Fruit fly (Drosophila melanogaster): ENCODE measurements around the gene CG34427.

Gene CG34427

dm6 chr3L:8841757-8842156 is 37.2 kb downstream of the CG34427 start:
- no peak for TF ChIP-seq CG12768 (GFP tag; optimal IDR thresholded peaks at IDR 0.05)
- TF ChIP-seq Crg-1 (GFP tag; optimal IDR thresholded peaks at IDR 0.05) = no peak
- no peak for TF ChIP-seq tj (GFP tag; optimal IDR thresholded peaks at IDR 0.05)
- TF ChIP-seq CG11617 (GFP tag; optimal IDR thresholded peaks at IDR 0.05) = no peak
- TF ChIP-seq Mnt (GFP tag; optimal IDR thresholded peaks at IDR 0.05) = no peak

DNA sequence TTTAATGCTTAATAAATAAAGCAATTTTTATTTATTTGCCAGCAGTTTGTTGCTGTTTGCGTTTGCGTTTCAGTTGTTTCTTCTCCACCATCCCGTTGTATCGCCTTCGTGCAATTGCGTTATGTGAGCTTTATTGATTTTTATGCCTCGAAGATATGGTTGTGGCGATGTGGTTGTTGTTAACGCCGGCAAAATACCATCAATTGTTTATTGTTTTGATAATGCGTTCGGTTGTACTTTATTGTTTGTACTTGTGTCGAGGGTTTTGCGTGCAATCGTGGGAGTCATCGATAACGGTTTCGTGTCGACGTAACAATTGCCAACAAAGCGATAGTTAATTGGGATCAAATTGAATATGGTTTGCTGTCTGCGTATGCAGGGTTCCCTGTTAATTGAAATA is 37.8 kb downstream of the CG34427 start:
- peak; percentile 3 for TF ChIP-seq cic (GFP tag; optimal IDR thresholded peaks at IDR 0.05)
- no peak for TF ChIP-seq tj (GFP tag; optimal IDR thresholded peaks at IDR 0.05)
- TF ChIP-seq ovo (GFP tag; optimal IDR thresholded peaks at IDR 0.05) = no peak
- peak; percentile 18 for TF ChIP-seq Hr96 (GFP tag; optimal IDR thresholded peaks at IDR 0.05)

DNA sequence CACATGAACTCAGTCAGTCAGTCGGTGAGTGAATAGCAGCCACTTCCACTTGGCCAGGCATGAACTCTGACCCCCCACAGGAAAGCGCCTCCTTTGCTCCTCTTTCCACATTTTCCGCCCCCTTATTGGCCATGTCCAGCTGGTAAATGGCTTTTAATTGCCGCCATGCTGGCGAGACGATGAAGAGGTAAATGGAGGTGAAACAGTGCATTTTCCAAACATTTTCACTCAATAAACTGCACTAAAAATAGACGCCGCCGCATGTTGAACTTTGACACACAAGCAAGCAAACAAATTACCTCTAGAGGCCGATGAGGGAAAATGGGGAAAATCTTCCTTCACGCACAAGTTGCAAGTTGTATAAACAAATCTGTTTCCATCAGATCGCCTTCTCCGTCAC is 45.3 kb downstream of the CG34427 start:
- no peak for TF ChIP-seq CG7101 (tag; optimal IDR thresholded peaks at IDR 0.05)
- TF ChIP-seq CG1620 (GFP tag; optimal IDR thresholded peaks at IDR 0.05) = no peak
- TF ChIP-seq CG33017 (tag; optimal IDR thresholded peaks at IDR 0.05) = no peak
- no peak for TF ChIP-seq ovo (GFP tag; optimal IDR thresholded peaks at IDR 0.05)
- no peak for TF ChIP-seq CG7045 (GFP tag; optimal IDR thresholded peaks at IDR 0.05)
- no peak for TF ChIP-seq Hr96 (GFP tag; optimal IDR thresholded peaks at IDR 0.05)
- no peak for TF ChIP-seq Clk (GFP tag; optimal IDR thresholded peaks at IDR 0.05)
- TF ChIP-seq Crg-1 (GFP tag; optimal IDR thresholded peaks at IDR 0.05) = no peak
- no peak for TF ChIP-seq bab1 (GFP tag; optimal IDR thresholded peaks at IDR 0.05)
- no peak for TF ChIP-seq toe (GFP tag; optimal IDR thresholded peaks at IDR 0.05)
- no peak for TF ChIP-seq CG11617 (GFP tag; optimal IDR thresholded peaks at IDR 0.05)
- no peak for TF ChIP-seq CG14711 (tag; optimal IDR thresholded peaks at IDR 0.05)
- no peak for TF ChIP-seq kay (GFP tag; ENCODE audit: borderline replicate concordance)
- TF ChIP-seq cic (GFP tag; optimal IDR thresholded peaks at IDR 0.05) = no peak
- no peak for TF ChIP-seq tj (GFP tag; optimal IDR thresholded peaks at IDR 0.05)
- TF ChIP-seq CG12768 (GFP tag; optimal IDR thresholded peaks at IDR 0.05) = no peak

DNA sequence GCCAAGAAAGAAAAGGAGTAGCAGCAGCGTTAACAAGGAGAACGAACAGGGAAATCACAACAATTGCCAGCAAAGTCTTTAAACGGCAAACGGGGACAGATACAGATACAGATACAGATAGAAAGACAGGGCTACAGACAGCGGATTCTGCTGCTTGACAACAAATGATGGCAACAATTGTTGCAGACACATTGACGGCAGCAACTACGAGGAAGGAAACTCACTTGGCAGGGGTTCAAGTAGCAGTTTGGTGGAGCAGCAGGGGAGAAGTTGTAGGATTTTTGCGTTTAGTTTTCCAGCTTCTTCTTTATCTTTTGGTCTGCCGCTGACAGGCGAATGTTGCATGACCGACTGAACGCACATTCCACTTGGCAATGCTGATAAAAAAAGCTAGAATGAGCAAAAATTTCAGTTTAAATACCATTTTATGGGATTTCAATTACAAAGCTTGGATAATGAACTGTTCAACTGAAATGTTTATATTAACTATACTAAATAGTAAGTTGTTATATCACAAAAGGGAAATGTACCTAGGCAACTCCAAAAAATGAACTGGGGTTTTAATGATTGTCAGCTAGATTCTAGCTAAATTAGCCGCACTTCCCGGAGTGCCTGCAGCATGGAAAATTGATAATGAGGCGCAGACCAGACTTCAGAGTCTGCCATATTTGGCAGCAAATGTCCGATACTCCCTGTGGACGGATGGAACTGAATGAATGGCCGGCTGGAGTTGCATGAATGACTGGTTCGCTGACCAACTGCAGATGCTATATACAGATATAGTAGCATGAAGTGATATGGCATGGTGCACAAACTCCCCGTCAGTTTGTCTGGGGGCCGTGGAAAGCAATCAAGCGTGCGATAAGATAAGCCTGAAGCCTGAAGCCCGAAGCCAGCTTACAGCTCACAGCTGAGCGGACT is 46.5 kb downstream of the CG34427 start:
- TF ChIP-seq CG7045 (GFP tag; optimal IDR thresholded peaks at IDR 0.05) (no peak), CG14711 (tag; optimal IDR thresholded peaks at IDR 0.05) (no peak), Crg-1 (GFP tag; optimal IDR thresholded peaks at IDR 0.05) (no peak), cnc (optimal IDR thresholded peaks at IDR 0.05) (no peak), CG7101 (tag; optimal IDR thresholded peaks at IDR 0.05) (no peak), Mnt (GFP tag; optimal IDR thresholded peaks at IDR 0.05) (no peak), CG12768 (GFP tag; optimal IDR thresholded peaks at IDR 0.05) (no peak), bab1 (GFP tag; optimal IDR thresholded peaks at IDR 0.05) (no peak), CG11617 (GFP tag; optimal IDR thresholded peaks at IDR 0.05) (no peak), tj (GFP tag; optimal IDR thresholded peaks at IDR 0.05) (no peak), CG33017 (tag; optimal IDR thresholded peaks at IDR 0.05) (no peak), CG5204 (GFP tag; optimal IDR thresholded peaks at IDR 0.05) (no peak), Clk (GFP tag; optimal IDR thresholded peaks at IDR 0.05) (no peak), Hr96 (GFP tag; optimal IDR thresholded peaks at IDR 0.05) (no peak)

dm6 chr3L:8851950-8852349 is 47.4 kb downstream of the CG34427 start:
- TF ChIP-seq cnc (optimal IDR thresholded peaks at IDR 0.05) (no peak), tj (GFP tag; optimal IDR thresholded peaks at IDR 0.05) (no peak), toe (GFP tag; optimal IDR thresholded peaks at IDR 0.05) (no peak)

dm6 chr3L:8852907-8853306 is 48.3 kb downstream of the CG34427 start:
- TF ChIP-seq Crg-1 (GFP tag; optimal IDR thresholded peaks at IDR 0.05) (no peak), CG7045 (GFP tag; optimal IDR thresholded peaks at IDR 0.05) (no peak), ovo (GFP tag; optimal IDR thresholded peaks at IDR 0.05) (no peak), Hr96 (GFP tag; optimal IDR thresholded peaks at IDR 0.05) (no peak)

dm6 chr3L:8853382-8853781 is 48.8 kb downstream of the CG34427 start:
- no peak for TF ChIP-seq tj (GFP tag; optimal IDR thresholded peaks at IDR 0.05)
- no peak for TF ChIP-seq ovo (GFP tag; optimal IDR thresholded peaks at IDR 0.05)
- TF ChIP-seq CG11617 (GFP tag; optimal IDR thresholded peaks at IDR 0.05) = no peak
- no peak for TF ChIP-seq CG1620 (GFP tag; optimal IDR thresholded peaks at IDR 0.05)
- no peak for TF ChIP-seq CG12768 (GFP tag; optimal IDR thresholded peaks at IDR 0.05)
- TF ChIP-seq CG14711 (tag; optimal IDR thresholded peaks at IDR 0.05) = no peak
- TF ChIP-seq kay (GFP tag; ENCODE audit: borderline replicate concordance) = no peak
- TF ChIP-seq toe (GFP tag; optimal IDR thresholded peaks at IDR 0.05) = no peak
- TF ChIP-seq cic (GFP tag; optimal IDR thresholded peaks at IDR 0.05) = no peak
- TF ChIP-seq Clk (GFP tag; optimal IDR thresholded peaks at IDR 0.05) = no peak
- TF ChIP-seq bab1 (GFP tag; optimal IDR thresholded peaks at IDR 0.05) = no peak
- no peak for TF ChIP-seq Mnt (GFP tag; optimal IDR thresholded peaks at IDR 0.05)
- no peak for TF ChIP-seq CG7101 (tag; optimal IDR thresholded peaks at IDR 0.05)
- TF ChIP-seq cnc (optimal IDR thresholded peaks at IDR 0.05) = no peak
